Worm (Caenorhabditis elegans) whole organism, L4/young adult: Measurements from ENCODE around the gene nmad-1.

ENCODE experiments used
- W03F9.2 ChIP-seq: fragments of 150-350 bp; optimal IDR thresholded peaks from 2 replicates; lab custom pipeline; 2014; ENCODE audit warnings: missing biosample characterization, missing genetic modification characterization
- dao-5 ChIP-seq: sonication (generic microtip); optimal IDR thresholded peaks from 2 replicates; lab custom pipeline; 2016; ENCODE audit warnings: missing genotype, missing genetic modification characterization, moderate library complexity, missing compliant biosample characterization
- him-1 ChIP-seq: sonication (generic microtip); optimal IDR thresholded peaks from 2 replicates; lab custom pipeline; 2016; ENCODE audit warnings: missing genotype, missing genetic modification reagents, missing genetic modification characterization, missing compliant biosample characterization

- TF ChIP-seq him-1 (no peak), W03F9.2 (peak; percentile 25), dao-5 (no peak)
Measured at ce11 chrIII:5552072-5552667, 2.6 kb downstream of the nmad-1 start, which contains the start of gene F09F7.6.
